Worm (Caenorhabditis elegans): ENCODE data around the gene rps-29.

DNA sequence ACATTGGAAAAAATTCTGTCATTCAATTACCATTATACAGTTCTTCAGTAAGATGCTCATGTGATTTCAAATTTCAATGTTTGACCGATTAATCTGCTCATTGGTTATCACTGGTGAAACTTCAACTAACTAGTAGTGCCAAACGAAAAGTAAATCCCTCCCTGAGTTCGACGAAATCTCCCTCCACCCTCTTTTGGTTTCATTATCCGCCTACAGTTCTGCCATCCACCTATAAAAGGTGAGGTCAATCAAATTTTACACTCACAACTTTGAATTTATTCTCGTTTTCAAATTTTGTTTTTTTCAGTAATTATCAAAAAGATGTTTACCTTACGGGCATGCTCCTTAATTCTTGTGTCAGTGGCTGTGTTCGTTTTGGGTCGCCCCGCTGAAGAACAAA is 48.5 kb downstream of the rps-29 start, which contains the start of gene far-8:
- TF ChIP-seq ces-1 (GFP tag; optimal IDR thresholded peaks at IDR 0.05), result no peak
- no peak for TF ChIP-seq nhr-12 (tag; optimal IDR thresholded peaks at IDR 0.05)
- TF ChIP-seq snpc-4 (tag; optimal IDR thresholded peaks at IDR 0.05), result no peak
- no peak for TF ChIP-seq elt-3 (tag; optimal IDR thresholded peaks at IDR 0.05)

Measured in whole organism, mixed stage, embryonic.